Worm (Caenorhabditis elegans): ENCODE measurements around the gene F42F12.4.

Gene F42F12.4

DNA sequence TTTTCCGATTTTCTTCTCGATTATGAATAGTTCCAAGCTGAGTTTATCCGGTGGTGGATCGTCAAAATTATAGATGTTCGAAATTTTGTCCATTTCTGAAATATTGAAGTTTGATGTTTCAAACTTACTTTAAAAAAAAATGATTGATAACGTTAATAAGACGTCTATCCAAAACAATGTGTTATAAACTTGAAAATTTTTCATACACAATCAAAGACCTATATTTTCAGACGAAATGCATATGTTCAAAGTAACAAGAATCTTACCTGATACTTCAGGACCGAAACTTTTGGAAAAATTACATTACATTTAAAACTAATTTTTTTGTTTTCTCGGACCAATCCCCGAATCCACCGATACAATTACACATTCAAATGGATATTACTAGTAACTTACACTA lies 38.6 kb upstream of the F42F12.4 start, which contains the start of gene nekl-3:
Gene nekl-3 (minus strand): TSS at position 101 of the 400 bp plus-strand sequence.
- TF ChIP-seq ttx-3 (tag; optimal IDR thresholded peaks at IDR 0.05) (no peak), dmd-4 (tag; optimal IDR thresholded peaks at IDR 0.05; ENCODE audit: borderline replicate concordance) (no peak), che-1 (tag; optimal IDR thresholded peaks at IDR 0.05) (no peak), ahr-1 (tag; optimal IDR thresholded peaks at IDR 0.05) (no peak), lim-6 (tag; optimal IDR thresholded peaks at IDR 0.05) (no peak), unc-86 (tag; optimal IDR thresholded peaks at IDR 0.05) (no peak), eyg-1 (tag; optimal IDR thresholded peaks at IDR 0.05) (no peak), C08G9.2 (tag; optimal IDR thresholded peaks at IDR 0.05) (no peak), unc-3 (GFP tag; conservative IDR thresholded peaks at IDR 0.05) (no peak), unc-3 (tag; optimal IDR thresholded peaks at IDR 0.05) (no peak)

DNA sequence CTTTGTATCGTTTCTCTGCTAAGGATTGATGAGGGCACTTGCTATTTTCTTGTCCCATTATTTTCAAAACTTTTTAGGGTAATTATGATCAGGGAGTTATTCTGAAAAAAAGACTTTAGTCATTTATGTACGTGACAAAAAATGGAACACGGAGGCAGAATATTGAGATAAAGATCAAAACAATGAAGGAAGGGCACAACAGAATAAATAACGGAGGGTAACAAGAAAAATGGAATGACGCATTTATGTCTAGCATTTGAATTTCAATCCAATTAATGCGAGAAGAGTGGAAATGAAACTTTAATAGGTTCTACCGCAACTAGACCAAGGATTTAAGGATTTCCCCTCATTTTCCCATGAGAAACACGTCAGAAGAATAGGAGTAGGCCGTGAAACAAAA lies 25.5 kb upstream of the F42F12.4 start, which contains the start of gene glb-13:
Gene glb-13 (minus strand): TSS at position 101 of the 400 bp plus-strand sequence.
- TF ChIP-seq K02D7.2 (tag; optimal IDR thresholded peaks at IDR 0.05) (no peak), mec-3 (tag; optimal IDR thresholded peaks at IDR 0.05; ENCODE audit: borderline replicate concordance) (no peak), pros-1 (tag; optimal IDR thresholded peaks at IDR 0.05) (no peak), nfya-1 (tag; optimal IDR thresholded peaks at IDR 0.05) (no peak)

DNA sequence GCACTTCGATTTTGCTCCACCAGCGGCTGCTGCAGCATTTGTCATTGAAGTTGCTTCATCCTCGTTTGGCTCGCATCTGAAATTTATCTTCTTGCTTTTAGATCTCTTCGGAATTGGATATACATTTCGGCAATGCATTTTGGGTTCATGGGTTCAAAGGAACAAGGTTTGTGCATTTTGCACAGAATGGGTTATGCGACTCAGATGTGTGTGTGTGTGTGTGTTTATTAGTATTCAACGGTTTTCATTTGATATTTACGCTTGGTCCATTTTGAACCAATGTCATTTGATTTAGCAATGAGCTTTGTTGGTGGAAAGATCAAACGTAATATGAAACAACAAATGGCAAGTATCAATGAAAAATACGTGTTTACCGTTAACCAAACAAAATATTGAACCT lies 23.0 kb upstream of the F42F12.4 start:
- TF ChIP-seq ceh-18 (tag; optimal IDR thresholded peaks at IDR 0.05), result no peak
- TF ChIP-seq fax-1 (tag; optimal IDR thresholded peaks at IDR 0.05), result no peak
- no peak for TF ChIP-seq ama-1 (optimal IDR thresholded peaks at IDR 0.05)
- TF ChIP-seq pqm-1 (tag; optimal IDR thresholded peaks at IDR 0.05), result no peak
- TF ChIP-seq hlh-8 (tag; optimal IDR thresholded peaks at IDR 0.05), result no peak
- TF ChIP-seq sox-4 (tag; optimal IDR thresholded peaks at IDR 0.05), result no peak
- TF ChIP-seq ceh-34 (tag; optimal IDR thresholded peaks at IDR 0.05), result no peak
- TF ChIP-seq nfya-1 (tag; optimal IDR thresholded peaks at IDR 0.05), result no peak
- TF ChIP-seq unc-3 (GFP tag; conservative IDR thresholded peaks at IDR 0.05), result no peak
- TF ChIP-seq unc-3 (tag; optimal IDR thresholded peaks at IDR 0.05), result no peak
- TF ChIP-seq tbx-7 (tag; optimal IDR thresholded peaks at IDR 0.05), result no peak
- TF ChIP-seq nhr-232 (tag; optimal IDR thresholded peaks at IDR 0.05), result no peak
- TF ChIP-seq ceh-22 (tag; optimal IDR thresholded peaks at IDR 0.05), result no peak
- TF ChIP-seq pat-9 (tag; optimal IDR thresholded peaks at IDR 0.05), result no peak
- TF ChIP-seq hlh-30 (tag; optimal IDR thresholded peaks at IDR 0.05; ENCODE audit: insufficient read depth), result no peak
- TF ChIP-seq elt-4 (tag; optimal IDR thresholded peaks at IDR 0.05), result no peak
- no peak for TF ChIP-seq Y22D7AL.16 (tag; optimal IDR thresholded peaks at IDR 0.05)
- no peak for TF ChIP-seq mec-3 (tag; optimal IDR thresholded peaks at IDR 0.05; ENCODE audit: borderline replicate concordance)

DNA sequence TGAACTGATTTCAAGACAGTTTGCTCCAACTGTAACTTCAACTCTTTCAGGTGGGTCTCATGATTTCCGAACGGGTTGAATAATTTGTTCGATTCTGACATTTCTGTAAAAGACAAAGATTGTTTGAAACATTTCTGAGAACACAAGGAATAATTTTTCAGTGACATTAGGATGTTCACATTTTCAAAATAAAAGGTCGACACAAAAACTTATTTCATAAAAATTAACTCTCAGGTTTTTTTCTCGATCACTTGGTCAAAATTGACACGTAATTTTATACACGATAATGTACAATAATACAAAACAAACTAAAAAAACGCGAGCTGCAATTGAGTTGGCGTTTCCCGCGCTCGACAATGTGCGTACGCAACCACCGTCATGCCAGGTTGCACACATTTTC lies 18.6 kb upstream of the F42F12.4 start, which contains the start of gene rif-1.2:
Gene rif-1.2 (minus strand): TSS at position 101 of the 400 bp plus-strand sequence.
- no peak for TF ChIP-seq ceh-22 (tag; optimal IDR thresholded peaks at IDR 0.05)
- no peak for TF ChIP-seq madf-2 (tag; optimal IDR thresholded peaks at IDR 0.05)
- no peak for TF ChIP-seq che-1 (tag; optimal IDR thresholded peaks at IDR 0.05)
- no peak for TF ChIP-seq nhr-11 (tag; optimal IDR thresholded peaks at IDR 0.05)
- TF ChIP-seq pat-9 (tag; optimal IDR thresholded peaks at IDR 0.05), result no peak

DNA sequence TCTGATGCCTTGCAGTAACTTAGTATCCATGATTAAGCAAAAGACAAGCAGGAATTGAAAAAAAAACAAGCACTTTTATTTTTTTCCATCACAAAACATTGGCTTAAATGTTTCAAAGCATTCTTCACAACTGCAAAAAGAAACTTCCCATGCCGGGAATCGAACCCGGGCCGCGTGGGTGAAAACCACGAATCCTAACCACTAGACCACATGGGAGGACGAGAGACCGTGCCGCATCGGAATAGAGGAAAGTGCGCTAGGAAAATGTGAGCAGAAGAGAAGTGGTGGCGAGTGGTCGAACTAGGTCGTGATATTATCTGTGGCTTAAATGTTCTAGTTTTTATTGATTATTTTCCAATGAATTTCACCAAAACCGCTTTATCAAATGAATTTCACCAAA lies 14.8 kb upstream of the F42F12.4 start:
- TF ChIP-seq hlh-30 (tag; optimal IDR thresholded peaks at IDR 0.05; ENCODE audit: insufficient read depth), result peak; percentile 36
- TF ChIP-seq nhr-232 (tag; optimal IDR thresholded peaks at IDR 0.05), result peak; percentile 43
- peak; percentile 53 for TF ChIP-seq C08G9.2 (tag; optimal IDR thresholded peaks at IDR 0.05)
- TF ChIP-seq unc-3 (GFP tag; conservative IDR thresholded peaks at IDR 0.05), result no peak
- peak; percentile 34 for TF ChIP-seq unc-3 (tag; optimal IDR thresholded peaks at IDR 0.05)
- peak; percentile 57 for TF ChIP-seq ttx-3 (tag; optimal IDR thresholded peaks at IDR 0.05)
- TF ChIP-seq ceh-48 (tag; optimal IDR thresholded peaks at IDR 0.05), result peak; percentile 27
- TF ChIP-seq Y22D7AL.16 (tag; optimal IDR thresholded peaks at IDR 0.05), result peak; percentile 29
- peak; percentile 19 for TF ChIP-seq ceh-2 (tag; optimal IDR thresholded peaks at IDR 0.05)
- TF ChIP-seq ceh-14 (tag; optimal IDR thresholded peaks at IDR 0.05), result no peak
- no peak for TF ChIP-seq madf-2 (tag; optimal IDR thresholded peaks at IDR 0.05)
- TF ChIP-seq ceh-24 (tag; optimal IDR thresholded peaks at IDR 0.05), result no peak
- TF ChIP-seq ref-2 (tag; optimal IDR thresholded peaks at IDR 0.05), result peak; percentile 21
- no peak for TF ChIP-seq ceh-22 (tag; optimal IDR thresholded peaks at IDR 0.05)
- peak; percentile 53 for TF ChIP-seq rnt-1 (tag; optimal IDR thresholded peaks at IDR 0.05)
- no peak for TF ChIP-seq mec-3 (tag; optimal IDR thresholded peaks at IDR 0.05; ENCODE audit: borderline replicate concordance)
- TF ChIP-seq ahr-1 (tag; optimal IDR thresholded peaks at IDR 0.05), result peak; percentile 18
- TF ChIP-seq pha-4 (tag; optimal IDR thresholded peaks at IDR 0.05), result no peak
- peak; percentile 46 for TF ChIP-seq gmeb-2 (tag; optimal IDR thresholded peaks at IDR 0.05)
- TF ChIP-seq ceh-6 (GFP tag; optimal IDR thresholded peaks at IDR 0.05), result peak; percentile 71
- peak; percentile 67 for TF ChIP-seq elt-2 (tag; optimal IDR thresholded peaks at IDR 0.05)
- TF ChIP-seq T23F11.4 (GFP tag; optimal IDR thresholded peaks at IDR 0.05), result peak; percentile 32
- TF ChIP-seq unc-55 (GFP tag; optimal IDR thresholded peaks at IDR 0.05), result no peak
- TF ChIP-seq npax-4 (tag; optimal IDR thresholded peaks at IDR 0.05), result peak; percentile 15
- TF ChIP-seq syd-9 (tag; optimal IDR thresholded peaks at IDR 0.05), result peak; percentile 65
